Worm (Caenorhabditis elegans) whole organism, early embryonic: Measurements from ENCODE around the gene B0496.2.

Experiments used
- ceh-13 ChIP-seq: fragments of 200-800 bp; sonication (Bioruptor generic); optimal IDR thresholded peaks from 2 replicates; lab custom pipeline; 2018; ENCODE audit warnings: mild to moderate bottlenecking, missing genetic modification characterization, missing compliant biosample characterization
- tbx-37 ChIP-seq: fragments of 200-800 bp; sonication (Bioruptor generic); conservative IDR thresholded peaks from 2 replicates; pipeline ENCODE4 v1.3.6; 2022; ENCODE audit warnings: missing genetic modification reagents, missing genetic modification characterization, missing compliant biosample characterization

- no peak for TF ChIP-seq ceh-13 (GFP tag; lab: Kevin White, UChicago)
- TF ChIP-seq tbx-37 (GFP tag; lab: Robert Waterston, UW) = no peak
Observed at ce11 chrIV:7497750-7498149, 50.1 kb downstream of the B0496.2 start, which contains the start of gene egas-4.
